Worm (Caenorhabditis elegans) whole organism, early embryonic: ENCODE measurements around the gene ztf-30.

ENCODE experiments used
- B0310.2 ChIP-seq: sonication (generic microtip); optimal IDR thresholded peaks from 2 replicates; lab custom pipeline; 2016; ENCODE audit warnings: mild to moderate bottlenecking, missing genetic modification characterization, missing compliant biosample characterization
- F13C5.2 ChIP-seq: sonication (generic microtip); optimal IDR thresholded peaks from 2 replicates; lab custom pipeline; 2017; ENCODE audit warnings: mild to moderate bottlenecking, missing genetic modification characterization, inconsistent platforms, missing compliant biosample characterization
- aly-1 ChIP-seq: sonication (generic microtip); optimal IDR thresholded peaks from 2 replicates; lab custom pipeline; 2016; ENCODE audit warnings: missing genetic modification characterization, missing compliant biosample characterization
- ama-1 ChIP-seq: fragments of 150-350 bp; optimal IDR thresholded peaks from 2 replicates; lab custom pipeline; 2014
- ceh-13 ChIP-seq: fragments of 200-800 bp; sonication (Bioruptor generic); optimal IDR thresholded peaks from 2 replicates; lab custom pipeline; 2018; ENCODE audit warnings: mild to moderate bottlenecking, missing genetic modification characterization, missing compliant biosample characterization
- ceh-36 ChIP-seq: sonication (generic microtip); optimal IDR thresholded peaks from 2 replicates; lab custom pipeline; 2016; ENCODE audit warnings: missing genetic modification characterization, inconsistent platforms, missing compliant biosample characterization
- ets-7 ChIP-seq: sonication (generic microtip); optimal IDR thresholded peaks from 2 replicates; lab custom pipeline; 2016; ENCODE audit warnings: missing genotype, missing genetic modification characterization, missing compliant biosample characterization
- flt-1 ChIP-seq: fragments of 200-800 bp; sonication (Bioruptor generic); IDR thresholded peaks from 2 replicates; pipeline ENCODE4 v1.3.6; 2022; ENCODE audit warnings: missing genetic modification characterization, missing compliant biosample characterization
- hmbx-1 ChIP-seq: sonication (generic microtip); optimal IDR thresholded peaks from 2 replicates; lab custom pipeline; 2016; ENCODE audit warnings: mild to moderate bottlenecking, missing genetic modification characterization, missing compliant biosample characterization
- hmg-4 ChIP-seq: fragments of 200-800 bp; sonication (Bioruptor generic); optimal IDR thresholded peaks from 2 replicates; lab custom pipeline; 2018; ENCODE audit warnings: mild to moderate bottlenecking, missing genetic modification characterization, missing compliant biosample characterization
- hnd-1 ChIP-seq: sonication (generic microtip); optimal IDR thresholded peaks from 2 replicates; lab custom pipeline; 2016; ENCODE audit warnings: missing genetic modification characterization, missing compliant biosample characterization
- pes-1 ChIP-seq: fragments of 200-800 bp; sonication (Bioruptor generic); IDR thresholded peaks from 2 replicates; pipeline ENCODE4 v1.3.6; 2022; ENCODE audit warnings: missing genetic modification reagents, missing genetic modification characterization, missing compliant biosample characterization
- scrt-1 ChIP-seq: fragments of 200-800 bp; sonication (Bioruptor generic); IDR thresholded peaks from 2 replicates; pipeline ENCODE4 v1.3.6; 2022; ENCODE audit warnings: missing genetic modification characterization, missing compliant biosample characterization
- sea-1 ChIP-seq: fragments of 200-800 bp; sonication (Bioruptor generic); conservative IDR thresholded peaks from 2 replicates; pipeline ENCODE4 v1.3.6; 2022; ENCODE audit warnings: missing genetic modification characterization, missing compliant biosample characterization
- tbx-11 ChIP-seq: fragments of 200-800 bp; sonication (Bioruptor generic); IDR thresholded peaks from 2 replicates; pipeline ENCODE4 v1.3.6; 2022; ENCODE audit warnings: missing genetic modification characterization, missing compliant biosample characterization
- tbx-37 ChIP-seq: fragments of 200-800 bp; sonication (Bioruptor generic); conservative IDR thresholded peaks from 2 replicates; pipeline ENCODE4 v1.3.6; 2022; ENCODE audit warnings: missing genetic modification reagents, missing genetic modification characterization, missing compliant biosample characterization
- tra-4 ChIP-seq: sonication (generic microtip); optimal IDR thresholded peaks from 2 replicates; lab custom pipeline; 2017; ENCODE audit warnings: missing genetic modification characterization, missing compliant biosample characterization

ztf-30 gene

ce11 chrIII:8570289-8570688, 27.4 kb downstream of the ztf-30 start:
- TF ChIP-seq B0310.2 (no peak), scrt-1 (GFP tag; lab: Robert Waterston, UW) (no peak), flt-1 (no peak), tbx-37 (GFP tag; lab: Robert Waterston, UW) (no peak), ets-7 (tag; lab: Kevin White, UChicago) (no peak), F13C5.2 (tag; lab: Kevin White, UChicago) (no peak), pes-1 (GFP tag; lab: Robert Waterston, UW) (no peak), tra-4 (tag; lab: Kevin White, UChicago) (no peak), hmg-4 (no peak), hnd-1 (tag; lab: Kevin White, UChicago) (no peak), ceh-36 (tag; lab: Kevin White, UChicago) (no peak), tbx-11 (GFP tag; lab: Robert Waterston, UW) (no peak), ama-1 (lab: Kevin White, UChicago) (no peak), aly-1 (tag; lab: Kevin White, UChicago) (no peak)

- TF ChIP-seq tbx-37 (GFP tag; lab: Robert Waterston, UW), result no peak
- no peak for TF ChIP-seq tbx-11 (GFP tag; lab: Robert Waterston, UW)
- no peak for TF ChIP-seq aly-1 (tag; lab: Kevin White, UChicago)
- TF ChIP-seq B0310.2, result no peak
- TF ChIP-seq flt-1, result no peak
- no peak for TF ChIP-seq tra-4 (tag; lab: Kevin White, UChicago)
- TF ChIP-seq pes-1 (GFP tag; lab: Robert Waterston, UW), result no peak
- no peak for TF ChIP-seq scrt-1 (GFP tag; lab: Robert Waterston, UW)
- no peak for TF ChIP-seq hnd-1 (tag; lab: Kevin White, UChicago)
- TF ChIP-seq ceh-36 (tag; lab: Kevin White, UChicago), result no peak
- TF ChIP-seq ceh-13, result no peak
- no peak for TF ChIP-seq F13C5.2 (tag; lab: Kevin White, UChicago)
- no peak for TF ChIP-seq hmbx-1 (tag; lab: Kevin White, UChicago)
Measured at ce11 chrIII:8564372-8564771, 33.3 kb downstream of the ztf-30 start.

ce11 chrIII:8560836-8561235, 36.8 kb downstream of the ztf-30 start, which contains the start of gene acdh-6:
TSS of gene acdh-6 (plus strand) at chrIII:8561136.
- TF ChIP-seq scrt-1 (GFP tag; lab: Robert Waterston, UW) (no peak), aly-1 (tag; lab: Kevin White, UChicago) (no peak), tra-4 (tag; lab: Kevin White, UChicago) (no peak), F13C5.2 (tag; lab: Kevin White, UChicago) (no peak), B0310.2 (no peak), tbx-37 (GFP tag; lab: Robert Waterston, UW) (no peak), ceh-13 (no peak), pes-1 (GFP tag; lab: Robert Waterston, UW) (no peak)

ce11 chrIII:8560398-8560797, 37.3 kb downstream of the ztf-30 start:
- TF ChIP-seq tbx-11 (GFP tag; lab: Robert Waterston, UW), result no peak
- no peak for TF ChIP-seq pes-1 (GFP tag; lab: Robert Waterston, UW)
- no peak for TF ChIP-seq aly-1 (tag; lab: Kevin White, UChicago)
- TF ChIP-seq hnd-1 (tag; lab: Kevin White, UChicago), result no peak
- TF ChIP-seq flt-1, result no peak
- no peak for TF ChIP-seq ceh-13
- no peak for TF ChIP-seq ama-1 (lab: Kevin White, UChicago)
- no peak for TF ChIP-seq sea-1
- no peak for TF ChIP-seq tra-4 (tag; lab: Kevin White, UChicago)

- TF ChIP-seq hmbx-1 (tag; lab: Kevin White, UChicago) (no peak), sea-1 (no peak), ama-1 (lab: Kevin White, UChicago) (no peak), aly-1 (tag; lab: Kevin White, UChicago) (no peak), tbx-37 (GFP tag; lab: Robert Waterston, UW) (no peak), tra-4 (tag; lab: Kevin White, UChicago) (no peak), flt-1 (no peak), B0310.2 (no peak), ets-7 (tag; lab: Kevin White, UChicago) (no peak), tbx-11 (GFP tag; lab: Robert Waterston, UW) (no peak), hmg-4 (no peak), scrt-1 (GFP tag; lab: Robert Waterston, UW) (no peak), pes-1 (GFP tag; lab: Robert Waterston, UW) (no peak), ceh-36 (tag; lab: Kevin White, UChicago) (no peak), ceh-13 (no peak), hnd-1 (tag; lab: Kevin White, UChicago) (no peak)
Measured at ce11 chrIII:8556836-8557385, 40.8 kb downstream of the ztf-30 start, which contains the start of gene C02D5.2. TSS of gene C02D5.2 (plus strand) at chrIII:8557335.

- no peak for TF ChIP-seq pes-1 (GFP tag; lab: Robert Waterston, UW)
- no peak for TF ChIP-seq sea-1
- TF ChIP-seq hnd-1 (tag; lab: Kevin White, UChicago), result no peak
- TF ChIP-seq F13C5.2 (tag; lab: Kevin White, UChicago), result no peak
- no peak for TF ChIP-seq B0310.2
- no peak for TF ChIP-seq flt-1
- no peak for TF ChIP-seq hmbx-1 (tag; lab: Kevin White, UChicago)
- no peak for TF ChIP-seq tbx-37 (GFP tag; lab: Robert Waterston, UW)
- TF ChIP-seq scrt-1 (GFP tag; lab: Robert Waterston, UW), result no peak
- TF ChIP-seq hmg-4, result no peak
- TF ChIP-seq aly-1 (tag; lab: Kevin White, UChicago), result no peak
Measured at ce11 chrIII:8555682-8556081, 42.0 kb downstream of the ztf-30 start.

ce11 chrIII:8554472-8554871, 43.2 kb downstream of the ztf-30 start, which contains the start of gene gsto-2:
TSS of gene gsto-2 (plus strand) at chrIII:8554772.
- TF ChIP-seq tbx-11 (GFP tag; lab: Robert Waterston, UW) (no peak), hmbx-1 (tag; lab: Kevin White, UChicago) (no peak), B0310.2 (no peak), hnd-1 (tag; lab: Kevin White, UChicago) (no peak)
